Worm (Caenorhabditis elegans): ENCODE measurements around the gene F58H1.3.

- TF ChIP-seq dpff-1 (tag; optimal IDR thresholded peaks at IDR 0.05) = no peak
- TF ChIP-seq nfya-1 (tag; optimal IDR thresholded peaks at IDR 0.05; ENCODE audit: borderline replicate concordance, insufficient read depth) = no peak
- TF ChIP-seq ztf-25 (GFP tag; IDR thresholded peaks at IDR 0.05) = no peak
- TF ChIP-seq ztf-22 (GFP tag; optimal IDR thresholded peaks at IDR 0.05) = no peak
- TF ChIP-seq unc-62 (GFP tag; optimal IDR thresholded peaks at IDR 0.05) = no peak
- no peak for TF ChIP-seq rpc-1 (optimal IDR thresholded peaks at IDR 0.05)
- TF ChIP-seq rpc-1 (tag; optimal IDR thresholded peaks at IDR 0.05) = no peak
These were observed 45.1 kb upstream of the F58H1.3 start for ce11 chrV:11888656-11889055.
